Fruit fly (Drosophila melanogaster) Kc167 (cell line): ENCODE measurements around the gene CG5776.

ENCODE experiments used
- Myc ChIP-seq: fragments of >200 bp; optimal IDR thresholded peaks from 2 replicates; lab custom pipeline; 2017; ENCODE audit warnings: missing external identifiers
- Sin3A ChIP-seq: fragments of >200 bp; optimal IDR thresholded peaks from 2 replicates; lab custom pipeline; 2018; ENCODE audit warnings: missing external identifiers
- h ChIP-seq: fragments of >200 bp; optimal IDR thresholded peaks from 3 replicates; lab custom pipeline; 2018; ENCODE audit warnings: missing external identifiers
- insv ChIP-seq: fragments of >200 bp; optimal IDR thresholded peaks from 3 replicates; lab custom pipeline; 2018; ENCODE audit warnings: missing external identifiers
- psq ChIP-seq: fragments of >200 bp; optimal IDR thresholded peaks from 2 replicates; lab custom pipeline; 2017; ENCODE audit warnings: missing external identifiers
- ttk ChIP-seq: sonication (Bioruptor generic); optimal IDR thresholded peaks from 2 replicates; lab custom pipeline; 2017; ENCODE audit warnings: missing external identifiers

DNA sequence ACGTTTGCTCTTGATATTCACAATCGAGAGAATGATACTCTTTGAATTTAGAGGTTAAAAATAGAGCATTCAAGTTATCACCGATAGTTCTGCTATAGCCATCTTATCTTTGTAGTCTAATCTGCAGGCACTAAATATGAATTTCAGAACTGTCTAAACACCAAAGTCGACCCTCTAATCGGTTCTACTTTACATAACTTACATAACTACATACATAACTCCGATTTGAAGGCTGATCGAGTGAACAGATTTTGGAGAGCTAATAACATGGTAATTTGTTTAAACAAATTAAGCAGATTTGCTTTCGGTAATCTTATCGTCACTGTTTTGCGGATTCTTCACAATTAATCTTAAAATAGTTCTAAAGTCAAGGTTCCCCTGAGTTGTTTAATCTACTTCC is 2.8 kb downstream of the CG5776 start:
- TF ChIP-seq Myc (lab: Kevin White, UChicago) (no peak), Sin3A (lab: Kevin White, UChicago) (no peak), h (lab: Kevin White, UChicago) (no peak), insv (lab: Kevin White, UChicago) (no peak), psq (lab: Kevin White, UChicago) (no peak), ttk (lab: Kevin White, UChicago) (no peak)
